Fruit fly (Drosophila melanogaster) whole organism, embryonic: ENCODE data around the gene dally.

Experiments used
- BtbVII ChIP-seq: fragments of 200-800 bp; sonication (Bioruptor generic); optimal IDR thresholded peaks from 3 replicates; lab custom pipeline; 2017; ENCODE audit warnings: missing biosample characterization, mild to moderate bottlenecking, missing genetic modification characterization
- CG1024 ChIP-seq: fragments of 200-800 bp; sonication (Bioruptor generic); IDR thresholded peaks from 2 replicates; pipeline ENCODE4 v1.3.6; 2022; ENCODE audit warnings: missing biosample characterization, missing genetic modification characterization
- CG11247 ChIP-seq: fragments of 200-800 bp; sonication (Bioruptor generic); IDR thresholded peaks from 2 replicates; pipeline ENCODE4 v1.3.6; 2022; ENCODE audit warnings: missing biosample characterization, missing genetic modification characterization
- CG12942 ChIP-seq: fragments of 200-800 bp; sonication (Bioruptor generic); optimal IDR thresholded peaks from 3 replicates; lab custom pipeline; 2016; ENCODE audit warnings: missing biosample characterization, missing genetic modification characterization
- CG13287 ChIP-seq: fragments of 200-800 bp; sonication (Bioruptor generic); IDR thresholded peaks from 2 replicates; pipeline ENCODE4 v1.3.6; 2022; ENCODE audit warnings: missing biosample characterization, missing genetic modification characterization; ENCODE audit not compliant: partially characterized antibody
- CG15514 ChIP-seq: fragments of 200-800 bp; sonication (Bioruptor generic); optimal IDR thresholded peaks from 3 replicates; lab custom pipeline; 2017; ENCODE audit warnings: missing biosample characterization, missing genetic modification characterization, mild to moderate bottlenecking, moderate library complexity, missing genetic modification reagents
- CG1647 ChIP-seq: fragments of 200-800 bp; sonication (Bioruptor generic); optimal IDR thresholded peaks from 3 replicates; lab custom pipeline; 2016; ENCODE audit warnings: missing biosample characterization, missing genetic modification characterization
- CG16813 ChIP-seq: fragments of 200-800 bp; sonication (Bioruptor generic); IDR thresholded peaks from 3 replicates; pipeline ENCODE4 v1.3.6; 2022; ENCODE audit warnings: missing biosample characterization, missing genetic modification characterization; ENCODE audit not compliant: partially characterized antibody
- CG17802 ChIP-seq: fragments of 200-800 bp; sonication (Bioruptor generic); optimal IDR thresholded peaks from 2 replicates; lab custom pipeline; 2018; ENCODE audit warnings: missing biosample characterization, mild to moderate bottlenecking, missing genetic modification characterization, moderate library complexity
- CG18011 ChIP-seq: fragments of 200-800 bp; sonication (Bioruptor generic); optimal IDR thresholded peaks from 2 replicates; lab custom pipeline; 2017; ENCODE audit warnings: missing biosample characterization, missing genetic modification characterization, mild to moderate bottlenecking, moderate library complexity, missing genotype
- CG2678 ChIP-seq: fragments of 200-800 bp; sonication (Bioruptor generic); optimal IDR thresholded peaks from 3 replicates; lab custom pipeline; 2019; ENCODE audit warnings: missing biosample characterization, mild to moderate bottlenecking, missing genetic modification characterization, moderate library complexity
- CG2712 ChIP-seq: fragments of 200-800 bp; optimal IDR thresholded peaks from 3 replicates; lab custom pipeline; 2019; ENCODE audit warnings: missing biosample characterization, mild to moderate bottlenecking, missing genetic modification characterization, moderate library complexity
- CG30403 ChIP-seq: fragments of 200-800 bp; sonication (Bioruptor generic); optimal IDR thresholded peaks from 3 replicates; lab custom pipeline; 2016; ENCODE audit warnings: missing biosample characterization, missing genetic modification characterization
- CG4404 ChIP-seq: fragments of 200-800 bp; sonication (Bioruptor generic); IDR thresholded peaks from 2 replicates; pipeline ENCODE4 v1.3.6; 2022; ENCODE audit warnings: missing biosample characterization, missing genetic modification characterization
- CG4617 ChIP-seq: fragments of 200-800 bp; sonication (Bioruptor generic); optimal IDR thresholded peaks from 3 replicates; lab custom pipeline; 2016; ENCODE audit warnings: missing biosample characterization, missing genetic modification characterization, borderline replicate concordance
- CG4707 ChIP-seq: fragments of 200-800 bp; sonication (Bioruptor generic); optimal IDR thresholded peaks from 2 replicates; lab custom pipeline; 2018; ENCODE audit warnings: missing biosample characterization, mild to moderate bottlenecking, missing genetic modification characterization, moderate library complexity
- CG5245 ChIP-seq: fragments of 200-800 bp; sonication (Bioruptor generic); optimal IDR thresholded peaks from 3 replicates; lab custom pipeline; 2016; ENCODE audit warnings: missing biosample characterization, missing genetic modification characterization
- CG5953 ChIP-seq: fragments of 200-800 bp; sonication (Bioruptor generic); IDR thresholded peaks from 2 replicates; pipeline ENCODE4 v1.3.6; 2022; ENCODE audit warnings: missing biosample characterization, missing genetic modification characterization
- CG7357 ChIP-seq: fragments of 200-800 bp; sonication (Bioruptor generic); IDR thresholded peaks from 3 replicates; pipeline ENCODE4 v1.3.6; 2022; ENCODE audit warnings: missing biosample characterization, missing genetic modification characterization
- CG8359 ChIP-seq: fragments of 200-800 bp; sonication (Bioruptor generic); optimal IDR thresholded peaks from 2 replicates; lab custom pipeline; 2017; ENCODE audit warnings: missing biosample characterization, mild to moderate bottlenecking, missing genetic modification characterization, borderline replicate concordance
- Dp ChIP-seq: fragments of 200-800 bp; sonication (Bioruptor generic); optimal IDR thresholded peaks from 2 replicates; lab custom pipeline; 2018; ENCODE audit warnings: missing biosample characterization, mild to moderate bottlenecking, missing genetic modification characterization, moderate library complexity
- Ets65A ChIP-seq: fragments of 200-800 bp; sonication (Bioruptor generic); peaks from one replicate; lab custom pipeline; 2016; ENCODE audit warnings: missing biosample characterization, missing genetic modification characterization
- HHEX ChIP-seq: fragments of 200-800 bp; sonication (Bioruptor generic); optimal IDR thresholded peaks from 3 replicates; lab custom pipeline; 2017; ENCODE audit warnings: missing biosample characterization, mild to moderate bottlenecking, missing genetic modification characterization, missing genetic modification reagents
- Oli ChIP-seq: fragments of 200-800 bp; sonication (Bioruptor generic); optimal IDR thresholded peaks from 2 replicates; lab custom pipeline; 2018; ENCODE audit warnings: missing biosample characterization, mild to moderate bottlenecking, missing genetic modification characterization, moderate library complexity
- Spps ChIP-seq: fragments of 200-800 bp; sonication (Bioruptor generic); optimal IDR thresholded peaks from 2 replicates; lab custom pipeline; 2018; ENCODE audit warnings: missing biosample characterization, mild to moderate bottlenecking, missing genetic modification characterization
- TFAM ChIP-seq: fragments of 200-800 bp; sonication (Bioruptor generic); optimal IDR thresholded peaks from 2 replicates; lab custom pipeline; 2017; ENCODE audit warnings: missing biosample characterization, missing genetic modification characterization, inconsistent platforms
- Tbp ChIP-seq: fragments of >200 bp; optimal IDR thresholded peaks from 2 replicates; lab custom pipeline; 2018; ENCODE audit warnings: missing biosample characterization, missing genetic modification characterization
- Usf ChIP-seq: fragments of 200-800 bp; sonication (Bioruptor generic); optimal IDR thresholded peaks from 2 replicates; lab custom pipeline; 2017; ENCODE audit warnings: missing genotype, missing biosample characterization, missing genetic modification characterization
- Xbp1 ChIP-seq: fragments of 200-800 bp; sonication (Bioruptor generic); optimal IDR thresholded peaks from 3 replicates; lab custom pipeline; 2016; ENCODE audit warnings: missing biosample characterization, mild to moderate bottlenecking, missing genetic modification characterization
- bsh ChIP-seq, 2 experiments: fragments of 200-800 bp; sonication (Bioruptor generic); optimal IDR thresholded peaks; 2 replicates each; lab custom pipeline; 2017 to 2018; ENCODE audit warnings: mild to moderate bottlenecking in 2 of 2, missing biosample characterization in 2 of 2, missing genetic modification characterization in 2 of 2, moderate library complexity in 1 of 2
- crol ChIP-seq: fragments of 200-800 bp; sonication (Bioruptor generic); IDR thresholded peaks from 2 replicates; pipeline ENCODE4 v1.3.6; 2022; ENCODE audit warnings: missing biosample characterization, missing genetic modification characterization
- gce ChIP-seq: fragments of 200-800 bp; sonication (Bioruptor generic); IDR thresholded peaks from 3 replicates; pipeline ENCODE4 v1.3.6; 2022; ENCODE audit warnings: missing biosample characterization, missing genetic modification characterization
- grn ChIP-seq: fragments of 200-800 bp; sonication (Bioruptor generic); optimal IDR thresholded peaks from 3 replicates; lab custom pipeline; 2017; ENCODE audit warnings: missing biosample characterization, missing genetic modification characterization
- jumu ChIP-seq: fragments of 200-800 bp; sonication (Bioruptor generic); optimal IDR thresholded peaks from 3 replicates; lab custom pipeline; 2016; ENCODE audit warnings: missing biosample characterization, missing genetic modification characterization
- knrl ChIP-seq: fragments of 200-800 bp; sonication (Bioruptor generic); IDR thresholded peaks from 3 replicates; pipeline ENCODE4 v1.3.6; 2022; ENCODE audit warnings: missing biosample characterization, missing genetic modification characterization; ENCODE audit not compliant: partially characterized antibody
- lov ChIP-seq, 2 experiments: fragments of 200-800 bp in 1 of 2; fragments of >200 bp in 1 of 2; sonication (Bioruptor generic) in 1 of 2; IDR thresholded peaks in 1 of 2; optimal IDR thresholded peaks in 1 of 2; 2 replicates in 1 of 2; 3 replicates in 1 of 2; pipeline versions ENCODE4 v1.3.6 to Lab custom; 2017 to 2022; ENCODE audit warnings: missing biosample characterization in 1 of 2, missing genetic modification characterization in 1 of 2
- nau ChIP-seq: fragments of 200-800 bp; sonication (Bioruptor generic); optimal IDR thresholded peaks from 3 replicates; lab custom pipeline; 2017; ENCODE audit warnings: missing biosample characterization, mild to moderate bottlenecking, missing genetic modification characterization, missing genetic modification reagents
- sd ChIP-seq: fragments of 200-800 bp; sonication (Bioruptor generic); optimal IDR thresholded peaks from 3 replicates; lab custom pipeline; 2018; ENCODE audit warnings: missing biosample characterization, mild to moderate bottlenecking, missing genetic modification characterization, moderate library complexity
- tx ChIP-seq: fragments of 200-800 bp; sonication (Bioruptor generic); optimal IDR thresholded peaks from 2 replicates; lab custom pipeline; 2016; ENCODE audit warnings: missing biosample characterization, missing genetic modification characterization

Gene dally

dm6 chr3L:8827133-8827867 lies at the start of gene dally (continued):
- TF ChIP-seq CG5953 (GFP tag; lab: Robert Waterston, UW) = peak; percentile 20; the same call in 1 of the 2 replicates
- no peak for TF ChIP-seq Ets65A (GFP tag; lab: Kevin White, UChicago)
- TF ChIP-seq CG4617 = no peak
- TF ChIP-seq CG1647 (GFP tag; lab: Kevin White, UChicago) = no peak
- no peak for TF ChIP-seq CG7357 (GFP tag; lab: Robert Waterston, UW)
- TF ChIP-seq CG2678 = peak; percentile 19
- TF ChIP-seq lov (optimal IDR thresholded peaks at IDR 0.05; lab: Kevin White, UChicago) = no peak
- TF ChIP-seq lov (GFP tag; IDR thresholded peaks at IDR 0.05; lab: Robert Waterston, UW) = peak; percentile 63; the same call in 2 of the 3 replicates
- peak; percentile 48; the same call in 1 of the 3 replicates for TF ChIP-seq knrl
- no peak for TF ChIP-seq Usf (GFP tag; lab: Kevin White, UChicago)
- TF ChIP-seq CG17802 = no peak
- peak; percentile 48 for TF ChIP-seq CG8359 (GFP tag; lab: Kevin White, UChicago)
- no peak for TF ChIP-seq tx (GFP tag; lab: Kevin White, UChicago)
- peak; percentile 51 for TF ChIP-seq CG15514 (GFP tag; lab: Kevin White, UChicago)
- TF ChIP-seq CG11247 (GFP tag; lab: Robert Waterston, UW) = peak; percentile 36; the same call in 1 of the 2 replicates
- TF ChIP-seq CG1024 = no peak; the same call in 1 of the 2 replicates
- TF ChIP-seq bsh (GFP tag; optimal IDR thresholded peaks at IDR 0.05; lab: Kevin White, UChicago) = peak in 1 of 2 experiments; percentile 13
- TF ChIP-seq Xbp1 (GFP tag; lab: Kevin White, UChicago) = no peak
- no peak for TF ChIP-seq Dp (GFP tag; lab: Kevin White, UChicago)
- peak; percentile 70 for TF ChIP-seq CG13287 (GFP tag; lab: Robert Waterston, UW)
- TF ChIP-seq CG12942 (GFP tag; lab: Kevin White, UChicago) = no peak
- no peak for TF ChIP-seq CG5245 (GFP tag; lab: Kevin White, UChicago)
- peak; percentile 62 for TF ChIP-seq grn (GFP tag; lab: Kevin White, UChicago)
- TF ChIP-seq CG4707 = peak; percentile 32
- TF ChIP-seq Oli (tag; lab: Kevin White, UChicago) = no peak
- TF ChIP-seq CG16813 (GFP tag; lab: Robert Waterston, UW) = no peak; the same call in 2 of the 3 replicates
- TF ChIP-seq sd (tag; lab: Kevin White, UChicago) = peak; percentile 34
- TF ChIP-seq CG30403 (GFP tag; lab: Kevin White, UChicago) = peak; percentile 12
- peak; percentile 42 for TF ChIP-seq HHEX (GFP tag; lab: Kevin White, UChicago)
- no peak for TF ChIP-seq TFAM (GFP tag; lab: Kevin White, UChicago)
- TF ChIP-seq crol (GFP tag; lab: Robert Waterston, UW) = peak; percentile 30; the same call in 1 of the 2 replicates
- TF ChIP-seq BtbVII (GFP tag; lab: Kevin White, UChicago) = no peak
- peak; percentile 30 for TF ChIP-seq nau (GFP tag; lab: Kevin White, UChicago)
- TF ChIP-seq CG4404 (GFP tag; lab: Robert Waterston, UW) = no peak
- TF ChIP-seq Spps (tag; lab: Kevin White, UChicago) = no peak
- no peak for TF ChIP-seq jumu (GFP tag; lab: Kevin White, UChicago)
- no peak for TF ChIP-seq gce (GFP tag; lab: Robert Waterston, UW)
- TF ChIP-seq CG18011 (GFP tag; lab: Kevin White, UChicago) = no peak
- TF ChIP-seq Tbp (GFP tag; lab: Kevin White, UChicago) = no peak
- peak; percentile 37 for TF ChIP-seq CG2712 (tag; lab: Kevin White, UChicago)
